Fruit fly (Drosophila melanogaster) whole organism, pupa: Measurements from ENCODE around the gene CG31370.

ENCODE experiments used
- CG12605 ChIP-seq: fragments of 200-800 bp; sonication (Bioruptor generic); IDR thresholded peaks from 2 replicates; pipeline ENCODE4 v1.3.6; 2022; ENCODE audit warnings: missing biosample characterization, missing genetic modification characterization
- CG13204 ChIP-seq: fragments of 200-800 bp; sonication (Bioruptor generic); optimal IDR thresholded peaks from 2 replicates; lab custom pipeline; 2018; ENCODE audit warnings: missing biosample characterization, mild to moderate bottlenecking, missing genetic modification characterization, moderate library complexity
- CG14655 ChIP-seq: fragments of 200-800 bp; sonication (Bioruptor generic); optimal IDR thresholded peaks from 3 replicates; lab custom pipeline; 2017; ENCODE audit warnings: mild to moderate bottlenecking, missing biosample characterization, missing genetic modification reagents, missing genetic modification characterization
- CG17806 ChIP-seq: fragments of 200-800 bp; sonication (Bioruptor generic); optimal IDR thresholded peaks from 2 replicates; lab custom pipeline; 2018; ENCODE audit warnings: missing biosample characterization, mild to moderate bottlenecking, missing genetic modification characterization, moderate library complexity
- CG32121 ChIP-seq: fragments of 200-800 bp; sonication (Bioruptor generic); IDR thresholded peaks from 2 replicates; pipeline ENCODE4 v1.3.6; 2022; ENCODE audit warnings: missing biosample characterization, missing genetic modification characterization
- CG34367 ChIP-seq: fragments of 200-800 bp; sonication (Bioruptor generic); optimal IDR thresholded peaks from 2 replicates; lab custom pipeline; 2018; ENCODE audit warnings: missing biosample characterization, mild to moderate bottlenecking, missing genetic modification characterization
- CG4496 ChIP-seq: fragments of 200-800 bp; sonication (Bioruptor generic); IDR thresholded peaks from 3 replicates; pipeline ENCODE4 v1.3.6; 2022; ENCODE audit warnings: missing biosample characterization, missing genetic modification characterization
- CG8159 ChIP-seq: fragments of 200-800 bp; sonication (Bioruptor generic); optimal IDR thresholded peaks from 3 replicates; lab custom pipeline; 2018; ENCODE audit warnings: missing biosample characterization, mild to moderate bottlenecking, missing genetic modification characterization, moderate library complexity
- CG9948 ChIP-seq: fragments of 200-800 bp; sonication (Bioruptor generic); optimal IDR thresholded peaks from 2 replicates; lab custom pipeline; 2018; ENCODE audit warnings: missing biosample characterization, mild to moderate bottlenecking, missing genetic modification characterization, moderate library complexity
- D1 ChIP-seq: fragments of 200-800 bp; sonication (Bioruptor generic); optimal IDR thresholded peaks from 2 replicates; lab custom pipeline; 2018; ENCODE audit warnings: missing biosample characterization, mild to moderate bottlenecking, missing genetic modification characterization, moderate library complexity
- Pif1A ChIP-seq: fragments of 200-800 bp; sonication (Bioruptor generic); optimal IDR thresholded peaks from 3 replicates; lab custom pipeline; 2016; ENCODE audit warnings: missing biosample characterization, missing genetic modification characterization
- Pif1B ChIP-seq: fragments of 200-800 bp; sonication (Bioruptor generic); optimal IDR thresholded peaks from 3 replicates; lab custom pipeline; 2016; ENCODE audit warnings: missing biosample characterization, missing genetic modification characterization

dm6 chr3R:25313771-25314170 is 11.5 kb downstream of the CG31370 start, which contains the start of gene CG31087:
- no peak for TF ChIP-seq CG32121 (GFP tag; lab: Robert Waterston, UW)
- TF ChIP-seq CG17806 (tag; lab: Kevin White, UChicago) = no peak
- TF ChIP-seq D1 (tag; lab: Kevin White, UChicago) = no peak
- no peak for TF ChIP-seq CG12605 (GFP tag; lab: Robert Waterston, UW)
- TF ChIP-seq CG8159 (tag; lab: Kevin White, UChicago) = no peak
- no peak for TF ChIP-seq CG14655 (GFP tag; lab: Kevin White, UChicago)
- TF ChIP-seq Pif1A (GFP tag; lab: Kevin White, UChicago) = no peak
- TF ChIP-seq CG9948 (tag; lab: Kevin White, UChicago) = no peak
- TF ChIP-seq CG13204 (GFP tag; lab: Kevin White, UChicago) = no peak
- TF ChIP-seq CG4496 (GFP tag; lab: Robert Waterston, UW) = no peak
- no peak for TF ChIP-seq CG34367 (tag; lab: Kevin White, UChicago)
- TF ChIP-seq Pif1B (GFP tag; lab: Kevin White, UChicago) = no peak
